Fruit fly (Drosophila melanogaster): ENCODE results near the gene CG34180.

dm6 chr2L:6084694-6085093 is 24.4 kb downstream of the CG34180 start:
- TF ChIP-seq Myc (optimal IDR thresholded peaks at IDR 0.05), result no peak
- TF ChIP-seq sage (GFP tag; optimal IDR thresholded peaks at IDR 0.05), result no peak
- TF ChIP-seq Hr83 (GFP tag; optimal IDR thresholded peaks at IDR 0.05; ENCODE audit: poor library complexity, severe bottlenecking), result peak; percentile 3
- TF ChIP-seq lola (GFP tag; optimal IDR thresholded peaks at IDR 0.05), result no peak
- TF ChIP-seq Vsx2 (GFP tag; optimal IDR thresholded peaks at IDR 0.05; ENCODE audit: partially characterized antibody), result no peak
- TF ChIP-seq GATAd (GFP tag; optimal IDR thresholded peaks at IDR 0.05), result no peak
- no peak for TF ChIP-seq br (GFP tag; optimal IDR thresholded peaks at IDR 0.05)
- no peak for TF ChIP-seq usp (GFP tag; optimal IDR thresholded peaks at IDR 0.05)
- no peak for TF ChIP-seq Abd-B (GFP tag; optimal IDR thresholded peaks at IDR 0.05)

Measured in whole organism, wandering third instar larva.